Fruit fly (Drosophila melanogaster) whole organism, embryonic: ENCODE data around the gene CG10383.

Experiments used
- Abd-B ChIP-seq: fragments of 200-800 bp; sonication (Bioruptor generic); optimal IDR thresholded peaks from 2 replicates; lab custom pipeline; 2018; ENCODE audit warnings: missing biosample characterization, mild to moderate bottlenecking, missing genetic modification characterization, moderate library complexity
- Aef1 ChIP-seq: fragments of 200-800 bp; sonication (Bioruptor generic); IDR thresholded peaks from 3 replicates; pipeline ENCODE4 v1.3.6; 2022; ENCODE audit warnings: missing biosample characterization, missing genetic modification characterization
- CG1024 ChIP-seq: fragments of 200-800 bp; sonication (Bioruptor generic); IDR thresholded peaks from 2 replicates; pipeline ENCODE4 v1.3.6; 2022; ENCODE audit warnings: missing biosample characterization, missing genetic modification characterization
- CG11085 ChIP-seq: fragments of 200-800 bp; sonication (Bioruptor generic); IDR thresholded peaks from 2 replicates; pipeline ENCODE4 v1.3.6; 2022; ENCODE audit warnings: missing biosample characterization, missing genetic modification characterization
- CG12155 ChIP-seq: fragments of 200-800 bp; sonication (Bioruptor generic); optimal IDR thresholded peaks from 3 replicates; lab custom pipeline; 2016; ENCODE audit warnings: missing biosample characterization, missing genetic modification characterization
- CG1233 ChIP-seq: fragments of 200-800 bp; sonication (Bioruptor generic); optimal IDR thresholded peaks from 4 replicates; lab custom pipeline; 2018; ENCODE audit warnings: missing biosample characterization, mild to moderate bottlenecking, missing genetic modification characterization
- CG13424 ChIP-seq: fragments of 200-800 bp; sonication (Bioruptor generic); optimal IDR thresholded peaks from 2 replicates; lab custom pipeline; 2019; ENCODE audit warnings: missing biosample characterization, mild to moderate bottlenecking, missing genetic modification characterization, moderate library complexity
- CG14014 ChIP-seq: fragments of 200-800 bp; sonication (Bioruptor generic); IDR thresholded peaks from 2 replicates; pipeline ENCODE4 v1.3.6; 2022; ENCODE audit warnings: missing biosample characterization, missing genetic modification characterization
- CG15011 ChIP-seq: fragments of 200-800 bp; sonication (Bioruptor generic); optimal IDR thresholded peaks from 3 replicates; lab custom pipeline; 2018; ENCODE audit warnings: missing biosample characterization, mild to moderate bottlenecking, missing genetic modification characterization
- CG15269 ChIP-seq: fragments of 200-800 bp; sonication (Bioruptor generic); optimal IDR thresholded peaks from 2 replicates; lab custom pipeline; 2018; ENCODE audit warnings: missing biosample characterization, mild to moderate bottlenecking, missing genetic modification characterization, moderate library complexity
- CG16863 ChIP-seq: fragments of 200-800 bp; sonication (Bioruptor generic); optimal IDR thresholded peaks from 3 replicates; lab custom pipeline; 2016; ENCODE audit warnings: missing biosample characterization, missing genetic modification characterization
- CG18262 ChIP-seq: fragments of 200-800 bp; optimal IDR thresholded peaks from 3 replicates; lab custom pipeline; 2019; ENCODE audit warnings: missing biosample characterization, mild to moderate bottlenecking, missing genetic modification characterization, moderate library complexity
- CG2199 ChIP-seq: fragments of 200-800 bp; sonication (Bioruptor generic); IDR thresholded peaks from 3 replicates; pipeline ENCODE4 v1.3.6; 2022; ENCODE audit warnings: missing biosample characterization, missing genetic modification characterization
- CG34224 ChIP-seq: fragments of 200-800 bp; sonication (Bioruptor generic); IDR thresholded peaks from 3 replicates; pipeline ENCODE4 v1.3.6; 2022; ENCODE audit warnings: missing biosample characterization, missing genetic modification characterization; ENCODE audit not compliant: partially characterized antibody
- CG42726 ChIP-seq: fragments of 200-800 bp; sonication (Bioruptor generic); IDR thresholded peaks from 2 replicates; pipeline ENCODE4 v1.3.6; 2022; ENCODE audit warnings: missing biosample characterization, missing genetic modification characterization; ENCODE audit not compliant: partially characterized antibody
- CG4730 ChIP-seq: fragments of 200-800 bp; sonication (Bioruptor generic); IDR thresholded peaks from 2 replicates; pipeline ENCODE4 v1.3.6; 2022; ENCODE audit warnings: missing biosample characterization, missing genetic modification characterization
- CG7987 ChIP-seq: fragments of 200-800 bp; sonication (Bioruptor generic); optimal IDR thresholded peaks from 2 replicates; lab custom pipeline; 2018; ENCODE audit warnings: missing biosample characterization, mild to moderate bottlenecking, missing genetic modification characterization, moderate library complexity
- CG8944 ChIP-seq: fragments of 200-800 bp; sonication (Bioruptor generic); optimal IDR thresholded peaks from 3 replicates; lab custom pipeline; 2016; ENCODE audit warnings: missing biosample characterization, missing genetic modification characterization
- CG9797 ChIP-seq: fragments of 200-800 bp; sonication (Bioruptor generic); optimal IDR thresholded peaks from 3 replicates; lab custom pipeline; 2018; ENCODE audit warnings: missing biosample characterization, mild to moderate bottlenecking, missing genetic modification characterization
- CkIIα-i1 ChIP-seq: fragments of 200-800 bp; sonication (Bioruptor generic); IDR thresholded peaks from 2 replicates; pipeline ENCODE4 v1.3.6; 2022; ENCODE audit warnings: missing biosample characterization, missing genetic modification characterization
- Dip2 ChIP-seq: fragments of 200-800 bp; sonication (Bioruptor generic); IDR thresholded peaks from 2 replicates; pipeline ENCODE4 v1.3.6; 2022; ENCODE audit warnings: missing biosample characterization, missing genetic modification characterization
- Drgx ChIP-seq: fragments of 200-800 bp; sonication (Bioruptor generic); IDR thresholded peaks from 2 replicates; pipeline ENCODE4 v1.3.6; 2022; ENCODE audit warnings: missing biosample characterization, missing genetic modification characterization
- E2f1 ChIP-seq: fragments of 200-800 bp; sonication (Bioruptor generic); IDR thresholded peaks from 2 replicates; pipeline ENCODE4 v1.3.6; 2022; ENCODE audit warnings: missing biosample characterization, missing genetic modification characterization
- Gug ChIP-seq: fragments of 200-800 bp; sonication (Bioruptor generic); IDR thresholded peaks from 4 replicates; pipeline ENCODE4 v1.3.6; 2022; ENCODE audit warnings: missing biosample characterization, missing genetic modification characterization
- HLH3B ChIP-seq: fragments of 200-800 bp; sonication (Bioruptor generic); IDR thresholded peaks from 2 replicates; pipeline ENCODE4 v1.3.6; 2022; ENCODE audit warnings: missing biosample characterization, missing genetic modification characterization
- Hey ChIP-seq: fragments of 200-800 bp; sonication (Bioruptor generic); optimal IDR thresholded peaks from 3 replicates; lab custom pipeline; 2018; ENCODE audit warnings: missing biosample characterization, mild to moderate bottlenecking, missing genetic modification characterization
- HmgD ChIP-seq: fragments of 200-800 bp; sonication (Bioruptor generic); optimal IDR thresholded peaks from 3 replicates; lab custom pipeline; 2016; ENCODE audit warnings: missing biosample characterization, missing genetic modification characterization
- Myb ChIP-seq: fragments of 200-800 bp; sonication (Bioruptor generic); optimal IDR thresholded peaks from 2 replicates; lab custom pipeline; 2016; ENCODE audit warnings: missing biosample characterization, missing genetic modification characterization
- NC2α ChIP-seq: fragments of 200-800 bp; sonication (Bioruptor generic); optimal IDR thresholded peaks from 2 replicates; lab custom pipeline; 2016; ENCODE audit warnings: missing biosample characterization, missing genetic modification characterization
- ap ChIP-seq: fragments of 200-800 bp; sonication (Bioruptor generic); IDR thresholded peaks from 2 replicates; pipeline ENCODE4 v1.3.6; 2022; ENCODE audit warnings: missing biosample characterization, missing genetic modification characterization
- bowl ChIP-seq: fragments of 200-800 bp; sonication (Bioruptor generic); IDR thresholded peaks from 2 replicates; pipeline ENCODE4 v1.3.6; 2022; ENCODE audit warnings: missing biosample characterization, missing genetic modification characterization
- corto ChIP-seq: fragments of 200-800 bp; sonication (Bioruptor generic); optimal IDR thresholded peaks from 2 replicates; lab custom pipeline; 2016; ENCODE audit warnings: missing biosample characterization, mild to moderate bottlenecking, missing genetic modification characterization, moderate library complexity
- dimm ChIP-seq: fragments of 200-800 bp; sonication (Bioruptor generic); IDR thresholded peaks from 2 replicates; pipeline ENCODE4 v1.3.6; 2022; ENCODE audit warnings: missing biosample characterization, missing genetic modification characterization
- dysf ChIP-seq: fragments of 200-800 bp; sonication (Bioruptor generic); IDR thresholded peaks from 3 replicates; pipeline ENCODE4 v1.3.6; 2022; ENCODE audit warnings: missing biosample characterization, missing genetic modification characterization
- ems ChIP-seq: fragments of 200-800 bp; sonication (Bioruptor generic); optimal IDR thresholded peaks from 3 replicates; lab custom pipeline; 2016; ENCODE audit warnings: missing biosample characterization, missing genetic modification characterization
- fru ChIP-seq: fragments of >200 bp; optimal IDR thresholded peaks from 2 replicates; lab custom pipeline; 2017
- fu2 ChIP-seq: fragments of 200-800 bp; sonication (Bioruptor generic); optimal IDR thresholded peaks from 2 replicates; lab custom pipeline; 2016; ENCODE audit warnings: missing biosample characterization, missing genetic modification characterization
- gce ChIP-seq: fragments of 200-800 bp; sonication (Bioruptor generic); IDR thresholded peaks from 3 replicates; pipeline ENCODE4 v1.3.6; 2022; ENCODE audit warnings: missing biosample characterization, missing genetic modification characterization
- gem ChIP-seq: fragments of 200-800 bp; sonication (Bioruptor generic); optimal IDR thresholded peaks from 2 replicates; lab custom pipeline; 2019; ENCODE audit warnings: missing biosample characterization, mild to moderate bottlenecking, missing genetic modification characterization, moderate library complexity
- gro ChIP-seq: fragments of 200-800 bp; sonication (Bioruptor generic); optimal IDR thresholded peaks from 2 replicates; lab custom pipeline; 2016; ENCODE audit warnings: missing biosample characterization, missing genetic modification characterization
- gsb-n ChIP-seq: fragments of 200-800 bp; sonication (Bioruptor generic); optimal IDR thresholded peaks from 3 replicates; lab custom pipeline; 2018; ENCODE audit warnings: missing biosample characterization, mild to moderate bottlenecking, missing genetic modification characterization
- ind ChIP-seq: fragments of 200-800 bp; sonication (Bioruptor generic); optimal IDR thresholded peaks from 3 replicates; lab custom pipeline; 2016; ENCODE audit warnings: missing biosample characterization, missing genetic modification characterization
- luna ChIP-seq: fragments of 200-800 bp; sonication (Bioruptor generic); optimal IDR thresholded peaks from 2 replicates; lab custom pipeline; 2016; ENCODE audit warnings: missing biosample characterization, missing genetic modification characterization
- pita ChIP-seq: fragments of 200-800 bp; sonication (Bioruptor generic); optimal IDR thresholded peaks from 2 replicates; lab custom pipeline; 2017; ENCODE audit warnings: missing biosample characterization, mild to moderate bottlenecking, missing genetic modification characterization
- scrt ChIP-seq: fragments of 200-800 bp; sonication (Bioruptor generic); optimal IDR thresholded peaks from 2 replicates; lab custom pipeline; 2018; ENCODE audit warnings: missing biosample characterization, mild to moderate bottlenecking, missing genetic modification characterization, moderate library complexity
- sim ChIP-seq: fragments of 200-800 bp; sonication (Bioruptor generic); IDR thresholded peaks from 2 replicates; pipeline ENCODE4 v1.3.6; 2022; ENCODE audit warnings: missing biosample characterization, missing genetic modification characterization
- sob ChIP-seq: fragments of 200-800 bp; sonication (Bioruptor generic); IDR thresholded peaks from 2 replicates; pipeline ENCODE4 v1.3.6; 2022; ENCODE audit warnings: missing biosample characterization, missing genetic modification characterization
- trh ChIP-seq: fragments of 200-800 bp; sonication (Bioruptor generic); optimal IDR thresholded peaks from 2 replicates; lab custom pipeline; 2016; ENCODE audit warnings: missing biosample characterization, missing genetic modification characterization
- usp ChIP-seq: fragments of >200 bp; optimal IDR thresholded peaks from 2 replicates; lab custom pipeline; 2017; ENCODE audit warnings: missing biosample characterization, missing genetic modification characterization
- wor ChIP-seq: fragments of 200-800 bp; sonication (Bioruptor generic); IDR thresholded peaks from 2 replicates; pipeline ENCODE4 v1.3.6; 2022; ENCODE audit warnings: missing biosample characterization, missing genetic modification characterization

Gene CG10383

DNA sequence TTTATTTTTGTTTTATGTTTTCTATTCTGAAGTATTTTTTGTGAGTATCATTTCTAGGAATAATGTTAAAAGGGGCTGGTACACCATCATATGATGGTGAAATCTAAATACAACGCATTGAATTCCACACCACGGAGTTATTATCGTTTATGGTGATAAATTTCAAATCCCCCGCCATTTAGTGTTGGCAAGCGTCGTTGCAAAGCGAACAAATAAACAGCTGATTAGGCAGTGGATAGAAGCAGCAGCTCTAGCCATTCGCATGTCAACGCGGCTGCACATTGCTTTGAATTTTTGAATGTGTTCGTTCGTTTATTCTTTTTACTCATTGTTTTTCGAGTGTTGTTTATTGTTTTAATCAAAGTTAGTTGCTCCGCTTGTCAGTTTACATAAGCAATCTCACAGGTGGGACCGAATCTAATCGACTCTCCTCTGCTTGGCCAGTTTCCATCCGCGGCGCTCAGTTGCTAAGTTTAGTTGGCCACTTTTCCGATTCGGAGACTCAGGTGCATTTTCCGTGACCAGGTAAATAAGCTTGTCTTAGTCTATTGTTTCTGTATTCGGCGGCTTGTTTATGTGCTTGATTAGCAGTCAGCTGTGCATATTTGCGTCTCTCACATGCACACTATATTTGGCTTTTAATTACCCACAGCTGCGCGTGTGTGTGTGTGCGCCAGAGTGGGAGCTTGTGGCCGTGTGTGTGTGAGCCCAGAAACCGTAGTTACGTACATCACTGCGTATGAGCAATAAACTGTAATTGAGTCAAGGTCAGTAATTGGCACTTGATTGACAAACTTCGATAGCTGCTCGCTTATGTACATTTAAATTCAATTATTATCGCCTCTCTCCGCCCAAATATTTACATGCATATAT lies 18.2 kb downstream of the CG10383 start, which contains the start of the genes Mst36Fa and CG31751 (continued):
- TF ChIP-seq gro (peak; percentile 57), corto (GFP tag; lab: Kevin White, UChicago) (no peak), Abd-B (peak; percentile 26), CG4730 (GFP tag; lab: Robert Waterston, UW) (no peak), CG42726 (no peak), gsb-n (tag; lab: Kevin White, UChicago) (no peak), usp (GFP tag; lab: Kevin White, UChicago) (no peak), CG1024 (peak; percentile 63; the same call in 1 of the 2 replicates), CG12155 (peak; percentile 23), ems (GFP tag; lab: Kevin White, UChicago) (peak; percentile 33), trh (GFP tag; lab: Kevin White, UChicago) (peak; percentile 37), E2f1 (0 out of 2 replicates have a peak, but pooled peaks have one; percentile 42), Aef1 (GFP tag; lab: Robert Waterston, UW) (no peak), CG14014 (GFP tag; lab: Robert Waterston, UW) (peak; percentile 85; the same call in 1 of the 2 replicates), luna (GFP tag; lab: Kevin White, UChicago) (peak; percentile 63), gem (peak; percentile 73), HLH3B (peak; percentile 71; the same call in 1 of the 2 replicates), dysf (GFP tag; lab: Robert Waterston, UW) (peak; percentile 56; the same call in 1 of the 3 replicates), CG2199 (GFP tag; lab: Robert Waterston, UW) (no peak), CG7987 (GFP tag; lab: Kevin White, UChicago) (peak; percentile 92), Myb (GFP tag; lab: Kevin White, UChicago) (peak; percentile 76), pita (no peak), dimm (GFP tag; lab: Robert Waterston, UW) (no peak), bowl (GFP tag; lab: Robert Waterston, UW) (no peak), NC2α (GFP tag; lab: Kevin White, UChicago) (peak; percentile 43), Dip2 (no peak), CG34224 (GFP tag; lab: Robert Waterston, UW) (peak; percentile 34; the same call in 2 of the 3 replicates), sob (GFP tag; lab: Robert Waterston, UW) (peak; percentile 79), wor (GFP tag; lab: Robert Waterston, UW) (no peak), CG1233 (GFP tag; lab: Kevin White, UChicago) (peak; percentile 87), Hey (peak; percentile 88), ap (GFP tag; lab: Robert Waterston, UW) (no peak), Gug (no peak), CG18262 (tag; lab: Kevin White, UChicago) (peak; percentile 57), CG11085 (GFP tag; lab: Robert Waterston, UW) (0 out of 2 replicates have a peak, but pooled peaks have one; percentile 30), CkIIα-i1 (peak; percentile 49; the same call in 1 of the 2 replicates), ind (GFP tag; lab: Kevin White, UChicago) (peak; percentile 6), sim (peak; percentile 76), CG8944 (peak; percentile 63), fu2 (GFP tag; lab: Kevin White, UChicago) (peak; percentile 43), CG9797 (GFP tag; lab: Kevin White, UChicago) (peak; percentile 33), CG15011 (GFP tag; lab: Kevin White, UChicago) (peak; percentile 79), CG16863 (peak; percentile 82), CG13424 (tag; lab: Kevin White, UChicago) (peak; percentile 67), HmgD (GFP tag; lab: Kevin White, UChicago) (peak; percentile 83), fru (lab: Kevin White, UChicago) (no peak), gce (peak; percentile 44; the same call in 1 of the 3 replicates), CG15269 (tag; lab: Kevin White, UChicago) (peak; percentile 81), scrt (GFP tag; lab: Kevin White, UChicago) (peak; percentile 71), Drgx (no peak)
